Worm (Caenorhabditis elegans): Measurements from ENCODE around the gene clec-262.

clec-262 gene

DNA sequence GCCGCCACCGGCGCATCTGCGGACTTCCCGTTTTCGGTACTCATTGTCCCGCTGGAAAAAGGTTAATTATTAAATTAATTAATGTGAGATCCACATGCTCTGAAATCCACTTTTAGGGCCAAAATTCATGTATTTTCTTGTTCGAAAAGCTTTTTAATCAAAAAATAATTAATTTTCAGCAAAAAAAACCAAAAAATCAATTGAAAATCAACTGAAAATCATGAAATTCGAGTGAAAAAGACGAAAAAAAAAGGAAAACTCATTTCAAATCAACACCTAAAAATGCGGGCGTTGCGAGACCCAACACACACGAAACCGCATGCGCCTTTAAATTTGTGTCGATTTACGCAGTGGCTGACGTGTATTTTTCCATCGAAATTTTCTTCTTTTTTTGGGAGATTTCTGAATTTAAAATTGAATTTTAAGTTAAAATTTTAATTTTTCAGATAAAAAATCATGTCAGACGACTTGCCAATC is 41.9 kb upstream of the clec-262 start, which contains the start of the genes prmt-1 and cdkr-3 (continued):
- no peak for TF ChIP-seq dpl-1 (GFP tag; optimal IDR thresholded peaks at IDR 0.05)
- no peak for TF ChIP-seq akir-1 (GFP tag; optimal IDR thresholded peaks at IDR 0.05)
- peak; percentile 36; the same call in 1 of the 2 replicates for TF ChIP-seq dox-1 (GFP tag; IDR thresholded peaks at IDR 0.05)
- TF ChIP-seq ZK185.1 (tag; optimal IDR thresholded peaks at IDR 0.05; ENCODE audit: poor library complexity, severe bottlenecking), result no peak
- no peak for TF ChIP-seq lag-1 (GFP tag; IDR thresholded peaks at IDR 0.05)
- no peak for TF ChIP-seq ccch-3 (GFP tag; optimal IDR thresholded peaks at IDR 0.05)
- TF ChIP-seq die-1 (tag; optimal IDR thresholded peaks at IDR 0.05), result no peak
- no peak for TF ChIP-seq nfya-2 (GFP tag; IDR thresholded peaks at IDR 0.05)
- no peak for TF ChIP-seq mel-28 (tag; optimal IDR thresholded peaks at IDR 0.05; ENCODE audit: borderline replicate concordance)
- no peak for TF ChIP-seq hmg-1.2 (GFP tag; IDR thresholded peaks at IDR 0.05)
- peak; percentile 77 for TF ChIP-seq F23B12.7 (tag; optimal IDR thresholded peaks at IDR 0.05; ENCODE audit: insufficient read depth)
- peak; percentile 21 for TF ChIP-seq efl-1 (GFP tag; optimal IDR thresholded peaks at IDR 0.05)
- TF ChIP-seq hrde-1 (tag; optimal IDR thresholded peaks at IDR 0.05; ENCODE audit: borderline replicate concordance), result no peak
- TF ChIP-seq F57C9.4 (tag; optimal IDR thresholded peaks at IDR 0.05), result no peak
- no peak for TF ChIP-seq rcor-1 (GFP tag; IDR thresholded peaks at IDR 0.05)
- TF ChIP-seq lir-1 (GFP tag; conservative IDR thresholded peaks at IDR 0.05), result no peak
- TF ChIP-seq Y67H2A.10 (GFP tag; conservative IDR thresholded peaks at IDR 0.05), result no peak
- no peak for TF ChIP-seq B0035.1 (tag; optimal IDR thresholded peaks at IDR 0.05)
- TF ChIP-seq B0261.1 (tag; optimal IDR thresholded peaks at IDR 0.05), result no peak
- peak; percentile 12; the same call in 1 of the 2 replicates for TF ChIP-seq D2030.7 (GFP tag; IDR thresholded peaks at IDR 0.05)
- TF ChIP-seq chd-7 (tag; optimal IDR thresholded peaks at IDR 0.05), result no peak

DNA sequence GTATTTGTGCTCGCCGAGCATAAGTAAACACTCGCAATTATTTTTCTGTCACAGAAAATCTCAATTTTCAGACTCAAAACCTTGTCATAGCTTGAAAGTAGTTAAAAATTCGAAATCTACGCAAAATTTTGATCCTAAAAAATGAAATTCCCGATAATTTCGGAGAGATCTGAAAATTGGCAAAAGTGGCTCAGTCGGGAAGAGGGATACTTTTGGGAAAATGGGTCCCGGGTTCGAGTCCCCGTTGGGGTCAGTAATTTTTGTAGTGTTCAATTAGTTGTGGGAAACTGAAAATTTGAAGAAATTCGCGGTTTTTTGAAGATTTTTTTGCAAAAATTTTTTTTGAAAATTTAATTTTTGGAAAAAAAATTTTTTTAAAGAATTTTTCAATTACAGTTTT is 34.7 kb upstream of the clec-262 start:
- peak; percentile 61 for TF ChIP-seq tbp1 (GFP tag; optimal IDR thresholded peaks at IDR 0.05)
- TF ChIP-seq rpc-1 (optimal IDR thresholded peaks at IDR 0.05), result peak; percentile 0
- TF ChIP-seq rpc-1 (tag; optimal IDR thresholded peaks at IDR 0.05), result peak; percentile 61
- no peak for TF ChIP-seq sea-2 (GFP tag; IDR thresholded peaks at IDR 0.05)

DNA sequence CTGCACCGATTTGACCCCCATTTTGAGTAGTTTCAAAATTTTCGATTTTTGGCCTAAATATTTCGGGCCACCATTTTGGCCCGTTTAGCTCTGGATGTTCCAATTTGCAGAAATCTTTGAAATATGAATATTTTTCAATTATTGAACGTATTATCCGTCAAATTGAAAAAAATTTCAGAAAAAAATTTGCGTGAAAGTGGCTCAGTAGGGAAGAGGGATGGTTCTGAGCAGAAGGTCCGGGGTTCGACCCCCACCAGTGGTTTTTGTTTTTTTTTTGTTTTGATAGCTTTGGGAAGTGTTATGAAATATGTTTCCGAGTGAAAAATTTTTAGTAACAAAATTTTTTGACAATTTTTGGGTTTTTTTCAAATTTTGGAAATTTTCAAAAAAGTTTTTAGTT is 32.3 kb upstream of the clec-262 start:
- TF ChIP-seq rpc-1 (optimal IDR thresholded peaks at IDR 0.05) (peak; percentile 5), rpc-1 (tag; optimal IDR thresholded peaks at IDR 0.05) (peak; percentile 58), K12H6.12 (tag; optimal IDR thresholded peaks at IDR 0.05) (no peak), unc-62 (GFP tag; optimal IDR thresholded peaks at IDR 0.05) (no peak), ceh-91 (GFP tag; IDR thresholded peaks at IDR 0.05) (no peak), tbp1 (GFP tag; optimal IDR thresholded peaks at IDR 0.05) (peak; percentile 52), rcor-1 (GFP tag; IDR thresholded peaks at IDR 0.05) (no peak), madf-10 (tag; optimal IDR thresholded peaks at IDR 0.05) (no peak), B0336.3 (GFP tag; IDR thresholded peaks at IDR 0.05) (no peak), D2030.7 (GFP tag; IDR thresholded peaks at IDR 0.05) (no peak)

DNA sequence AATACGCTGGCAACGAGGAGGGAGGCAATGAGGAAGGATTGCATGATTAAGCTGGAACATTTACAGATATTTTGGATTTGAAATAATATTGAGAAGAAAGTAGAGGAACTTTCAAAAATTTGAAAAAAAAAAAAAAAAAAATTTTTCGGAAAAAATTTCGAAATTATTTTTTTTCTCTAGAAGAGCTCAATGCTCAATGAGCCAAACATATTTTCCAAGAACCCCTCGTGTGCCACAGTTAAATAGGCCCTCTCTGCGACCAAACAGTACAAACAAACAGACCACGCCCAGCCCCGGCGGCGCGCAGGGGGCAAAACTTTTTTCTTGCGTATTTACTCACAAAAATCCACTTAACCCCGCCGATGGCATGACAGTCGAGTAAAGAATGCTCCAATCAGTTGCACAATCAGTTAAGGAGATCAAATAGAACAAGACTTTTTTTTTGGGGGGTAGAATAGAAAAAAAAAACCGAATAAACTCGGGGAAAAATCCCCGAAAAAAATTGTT is 31.8 kb upstream of the clec-262 start, which contains the start of gene pqn-94:
Gene pqn-94, minus strand, starts transcription at position 51 of the 507 bp plus-strand sequence.
- TF ChIP-seq madf-6 (GFP tag; IDR thresholded peaks at IDR 0.05), result no peak
- no peak for TF ChIP-seq attf-3 (GFP tag; conservative IDR thresholded peaks at IDR 0.05)
- no peak for TF ChIP-seq B0019.2 (GFP tag; conservative IDR thresholded peaks at IDR 0.05)
- TF ChIP-seq K11D2.4 (GFP tag; IDR thresholded peaks at IDR 0.05), result no peak
- TF ChIP-seq ets-4 (GFP tag; optimal IDR thresholded peaks at IDR 0.05), result no peak
- no peak for TF ChIP-seq ztf-18 (tag; optimal IDR thresholded peaks at IDR 0.05)
- no peak for TF ChIP-seq ztf-3 (GFP tag; optimal IDR thresholded peaks at IDR 0.05)
- no peak for TF ChIP-seq F37B4.10 (GFP tag; IDR thresholded peaks at IDR 0.05)
- TF ChIP-seq nhr-80 (tag; optimal IDR thresholded peaks at IDR 0.05), result no peak
- no peak for TF ChIP-seq F23B12.7 (tag; optimal IDR thresholded peaks at IDR 0.05; ENCODE audit: insufficient read depth)
- TF ChIP-seq snpc-1.3 (tag; optimal IDR thresholded peaks at IDR 0.05; ENCODE audit: insufficient read depth), result no peak
- TF ChIP-seq xnd-1 (tag; optimal IDR thresholded peaks at IDR 0.05), result no peak
- TF ChIP-seq madf-3 (GFP tag; IDR thresholded peaks at IDR 0.05), result no peak
- no peak for TF ChIP-seq mcd-1 (GFP tag; IDR thresholded peaks at IDR 0.05)
- no peak for TF ChIP-seq gei-17 (GFP tag; optimal IDR thresholded peaks at IDR 0.05)
- TF ChIP-seq F57A8.1 (GFP tag; optimal IDR thresholded peaks at IDR 0.05), result no peak
